Worm (Caenorhabditis elegans) whole organism, young adult: ENCODE measurements around the gene srx-87.

Source experiments
- B0336.3 ChIP-seq: fragments of 200-800 bp; sonication (Bioruptor generic); IDR thresholded peaks from 2 replicates; pipeline ENCODE4 v1.3.6; 2022; ENCODE audit warnings: missing genetic modification characterization, missing compliant biosample characterization
- C17E4.6 ChIP-seq: fragments of 200-800 bp; sonication (Bioruptor generic); IDR thresholded peaks from 2 replicates; pipeline ENCODE4 v1.3.6; 2022; ENCODE audit warnings: missing genetic modification reagents, missing genetic modification characterization, missing compliant biosample characterization
- F10E7.11 ChIP-seq: sonication (generic microtip); optimal IDR thresholded peaks from 2 replicates; lab custom pipeline; 2017; ENCODE audit warnings: mild to moderate bottlenecking, missing genetic modification characterization, moderate library complexity, missing compliant biosample characterization
- F22D6.2 ChIP-seq: sonication (generic microtip); optimal IDR thresholded peaks from 2 replicates; lab custom pipeline; 2016; ENCODE audit warnings: mild to moderate bottlenecking, missing genetic modification characterization, missing compliant biosample characterization
- F33H1.4 ChIP-seq: fragments of 200-800 bp; sonication (Bioruptor generic); IDR thresholded peaks from 2 replicates; pipeline ENCODE4 v1.3.6; 2022; ENCODE audit warnings: missing genetic modification reagents, missing genetic modification characterization, missing compliant biosample characterization
- F37B4.10 ChIP-seq: fragments of 200-800 bp; sonication (Bioruptor generic); IDR thresholded peaks from 2 replicates; pipeline ENCODE4 v1.3.6; 2022; ENCODE audit warnings: missing genetic modification characterization, missing compliant biosample characterization
- F49E8.2 ChIP-seq: sonication (generic microtip); optimal IDR thresholded peaks from 3 replicates; lab custom pipeline; 2017; ENCODE audit warnings: missing genetic modification characterization, mild to moderate bottlenecking, missing compliant biosample characterization, antibody characterized with exemption, moderate library complexity; ENCODE audit not compliant: insufficient read depth
- F52B5.7 ChIP-seq: sonication (generic microtip); optimal IDR thresholded peaks from 2 replicates; lab custom pipeline; 2016; ENCODE audit warnings: mild to moderate bottlenecking, missing genetic modification characterization, missing compliant biosample characterization
- F57A8.1 ChIP-seq: fragments of 200-800 bp; sonication (Bioruptor generic); optimal IDR thresholded peaks from 2 replicates; lab custom pipeline; 2018; ENCODE audit warnings: mild to moderate bottlenecking, missing genetic modification characterization, moderate library complexity, missing compliant biosample characterization
- Y53F4B.3 ChIP-seq: fragments of 200-800 bp; sonication (Bioruptor generic); IDR thresholded peaks from 2 replicates; pipeline ENCODE4 v1.3.6; 2022; ENCODE audit warnings: missing genetic modification reagents, missing genetic modification characterization, missing compliant biosample characterization
- Y53G8AR.9 ChIP-seq: fragments of 200-800 bp; sonication (Bioruptor generic); conservative IDR thresholded peaks from 2 replicates; pipeline ENCODE4 v1.3.6; 2022; ENCODE audit warnings: missing genetic modification reagents, missing genetic modification characterization, missing compliant biosample characterization
- akir-1 ChIP-seq: fragments of 200-800 bp; sonication (Bioruptor generic); optimal IDR thresholded peaks from 2 replicates; lab custom pipeline; 2018; ENCODE audit warnings: mild to moderate bottlenecking, missing genetic modification characterization, moderate library complexity, missing compliant biosample characterization
- ama-1 ChIP-seq, 3 experiments: fragments of 150-350 bp in 1 of 3; sonication (generic microtip) in 2 of 3; optimal IDR thresholded peaks; 2 replicates each; lab custom pipeline; 2014 to 2018; ENCODE audit warnings: missing biosample characterization in 2 of 3, missing genetic modification characterization in 2 of 3, missing genetic modification reagents in 2 of 3
- athp-1 ChIP-seq: sonication (generic microtip); optimal IDR thresholded peaks from 2 replicates; lab custom pipeline; 2017; ENCODE audit warnings: mild to moderate bottlenecking, missing genetic modification characterization, missing compliant biosample characterization
- attf-5 ChIP-seq: fragments of 200-800 bp; sonication (Bioruptor generic); optimal IDR thresholded peaks from 2 replicates; lab custom pipeline; 2018; ENCODE audit warnings: mild to moderate bottlenecking, missing genetic modification characterization, missing compliant biosample characterization
- ceh-100 ChIP-seq: fragments of 200-800 bp; sonication (Bioruptor generic); IDR thresholded peaks from 2 replicates; pipeline ENCODE4 v1.3.6; 2022; ENCODE audit warnings: missing genetic modification reagents, missing genetic modification characterization, missing compliant biosample characterization
- ceh-40 ChIP-seq: fragments of 200-800 bp; sonication (Bioruptor generic); IDR thresholded peaks from 2 replicates; pipeline ENCODE4 v1.3.6; 2022; ENCODE audit warnings: missing genetic modification characterization, missing compliant biosample characterization
- ceh-58 ChIP-seq: fragments of 200-800 bp; sonication (Bioruptor generic); IDR thresholded peaks from 2 replicates; pipeline ENCODE4 v1.3.6; 2022; ENCODE audit warnings: missing genetic modification characterization, missing compliant biosample characterization
- ceh-79 ChIP-seq: sonication (generic microtip); optimal IDR thresholded peaks from 2 replicates; lab custom pipeline; 2017; ENCODE audit warnings: mild to moderate bottlenecking, missing genetic modification characterization, missing compliant biosample characterization
- ceh-91 ChIP-seq: fragments of 200-800 bp; sonication (Bioruptor generic); IDR thresholded peaks from 2 replicates; pipeline ENCODE4 v1.3.6; 2022; ENCODE audit warnings: missing genetic modification reagents, missing genetic modification characterization, missing compliant biosample characterization
- chd-7 ChIP-seq: sonication (generic microtip); optimal IDR thresholded peaks from 2 replicates; lab custom pipeline; 2016; ENCODE audit warnings: mild to moderate bottlenecking, missing genetic modification characterization, moderate library complexity, missing compliant biosample characterization
- dpff-1 ChIP-seq: sonication (generic microtip); optimal IDR thresholded peaks from 2 replicates; lab custom pipeline; 2017; ENCODE audit warnings: mild to moderate bottlenecking, missing genetic modification characterization, missing compliant biosample characterization
- efl-1 ChIP-seq: fragments of 150-350 bp; optimal IDR thresholded peaks from 2 replicates; lab custom pipeline; 2014; ENCODE audit warnings: missing biosample characterization, missing genetic modification reagents, missing genetic modification characterization
- egl-44 ChIP-seq: fragments of 200-800 bp; sonication (Bioruptor generic); IDR thresholded peaks from 2 replicates; pipeline ENCODE4 v1.3.6; 2022; ENCODE audit warnings: missing genetic modification reagents, missing genetic modification characterization, missing compliant biosample characterization
- gei-17 ChIP-seq: fragments of 200-800 bp; sonication (Bioruptor generic); optimal IDR thresholded peaks from 2 replicates; lab custom pipeline; 2018; ENCODE audit warnings: mild to moderate bottlenecking, missing genetic modification characterization, missing compliant biosample characterization
- hlh-12 ChIP-seq: sonication (generic microtip); optimal IDR thresholded peaks from 2 replicates; lab custom pipeline; 2016; ENCODE audit warnings: missing genetic modification characterization, missing compliant biosample characterization
- let-607 ChIP-seq, 2 experiments: fragments of 200-800 bp in 1 of 2; sonication (Bioruptor generic) in 1 of 2; sonication (generic microtip) in 1 of 2; optimal IDR thresholded peaks; 2 replicates each; lab custom pipeline; 2016 to 2018; ENCODE audit warnings: mild to moderate bottlenecking in 2 of 2, missing compliant biosample characterization in 2 of 2, missing genetic modification characterization in 2 of 2, moderate library complexity in 2 of 2, missing genotype in 1 of 2
- lin-54 ChIP-seq: fragments of 200-800 bp; sonication (Bioruptor generic); optimal IDR thresholded peaks from 2 replicates; lab custom pipeline; 2018; ENCODE audit warnings: mild to moderate bottlenecking, missing genetic modification characterization, missing compliant biosample characterization
- lir-1 ChIP-seq: fragments of 200-800 bp; sonication (Bioruptor generic); conservative IDR thresholded peaks from 2 replicates; pipeline ENCODE4 v1.3.6; 2022; ENCODE audit warnings: missing genetic modification reagents, missing genetic modification characterization, missing compliant biosample characterization
- lsy-27 ChIP-seq: sonication (generic microtip); optimal IDR thresholded peaks from 2 replicates; lab custom pipeline; 2017; ENCODE audit warnings: missing genetic modification characterization, mild to moderate bottlenecking, missing compliant biosample characterization, antibody characterized with exemption, missing genotype, borderline replicate concordance; ENCODE audit not compliant: insufficient read depth
- mcd-1 ChIP-seq: fragments of 200-800 bp; sonication (Bioruptor generic); IDR thresholded peaks from 2 replicates; pipeline ENCODE4 v1.3.6; 2022; ENCODE audit warnings: missing genetic modification reagents, missing genetic modification characterization, missing compliant biosample characterization
- mes-4 ChIP-seq: sonication (generic microtip); optimal IDR thresholded peaks from 2 replicates; lab custom pipeline; 2016; ENCODE audit warnings: missing genotype, missing genetic modification characterization, missing compliant biosample characterization
- nfya-1 ChIP-seq: sonication (generic microtip); optimal IDR thresholded peaks from 2 replicates; lab custom pipeline; 2017; ENCODE audit warnings: antibody characterized with exemption, missing compliant biosample characterization, missing genetic modification characterization, borderline replicate concordance; ENCODE audit not compliant: insufficient read depth
- nhr-120 ChIP-seq: fragments of 200-800 bp; sonication (Bioruptor generic); IDR thresholded peaks from 2 replicates; pipeline ENCODE4 v1.3.6; 2022; ENCODE audit warnings: missing genetic modification characterization, missing compliant biosample characterization
- nhr-90 ChIP-seq: sonication (generic microtip); optimal IDR thresholded peaks from 2 replicates; lab custom pipeline; 2016; ENCODE audit warnings: missing genotype, mild to moderate bottlenecking, missing genetic modification characterization, missing compliant biosample characterization
- pha-4 ChIP-seq: fragments of 150-350 bp; sonication (generic microtip); optimal IDR thresholded peaks from 2 replicates; lab custom pipeline; 2014; ENCODE audit warnings: missing biosample characterization, missing genetic modification reagents, missing genetic modification characterization
- rcor-1 ChIP-seq: fragments of 200-800 bp; sonication (Bioruptor generic); IDR thresholded peaks from 2 replicates; pipeline ENCODE4 v1.3.6; 2022; ENCODE audit warnings: missing genetic modification reagents, missing genetic modification characterization, missing compliant biosample characterization
- rec-8 ChIP-seq, 2 experiments: sonication (generic microtip); optimal IDR thresholded peaks; 2 replicates each; lab custom pipeline; 2016; ENCODE audit warnings: mild to moderate bottlenecking in 2 of 2, missing genetic modification characterization in 2 of 2, missing genetic modification reagents in 2 of 2, missing genotype in 2 of 2, missing biosample characterization in 1 of 2, missing compliant biosample characterization in 1 of 2, moderate library complexity in 1 of 2
- repo-1 ChIP-seq: sonication (generic microtip); optimal IDR thresholded peaks from 2 replicates; lab custom pipeline; 2017; ENCODE audit warnings: mild to moderate bottlenecking, missing genetic modification characterization, missing compliant biosample characterization
- rpc-1 ChIP-seq, 2 experiments: fragments of 150-350 bp in 1 of 2; sonication (generic microtip) in 1 of 2; optimal IDR thresholded peaks; 2 replicates each; lab custom pipeline; 2014 to 2018; ENCODE audit warnings: missing biosample characterization in 1 of 2, missing genetic modification characterization in 1 of 2, missing genetic modification reagents in 1 of 2, missing genotype in 1 of 2
- snpc-1.1 ChIP-seq: sonication (generic microtip); optimal IDR thresholded peaks from 2 replicates; lab custom pipeline; 2017; ENCODE audit warnings: missing genetic modification characterization, mild to moderate bottlenecking, missing compliant biosample characterization, antibody characterized with exemption, moderate library complexity, missing genotype, missing genetic modification reagents; ENCODE audit not compliant: insufficient read depth
- snpc-1.3 ChIP-seq: sonication (generic microtip); optimal IDR thresholded peaks from 2 replicates; lab custom pipeline; 2017; ENCODE audit warnings: missing genetic modification characterization, mild to moderate bottlenecking, missing compliant biosample characterization, antibody characterized with exemption, moderate library complexity, missing genotype, missing genetic modification reagents; ENCODE audit not compliant: insufficient read depth
- somi-1 ChIP-seq: fragments of 200-800 bp; sonication (Bioruptor generic); optimal IDR thresholded peaks from 2 replicates; lab custom pipeline; 2018; ENCODE audit warnings: mild to moderate bottlenecking, missing genetic modification characterization, missing compliant biosample characterization
- tlf-1 ChIP-seq: fragments of 200-800 bp; sonication (Bioruptor generic); optimal IDR thresholded peaks from 2 replicates; lab custom pipeline; 2018; ENCODE audit warnings: mild to moderate bottlenecking, missing genetic modification characterization, missing compliant biosample characterization
- zim-3 ChIP-seq: sonication (generic microtip); optimal IDR thresholded peaks from 2 replicates; lab custom pipeline; 2017; ENCODE audit warnings: mild to moderate bottlenecking, missing genetic modification characterization, moderate library complexity, missing compliant biosample characterization
- ztf-18 ChIP-seq: sonication (generic microtip); optimal IDR thresholded peaks from 2 replicates; lab custom pipeline; 2016; ENCODE audit warnings: missing genotype, mild to moderate bottlenecking, missing genetic modification characterization, missing compliant biosample characterization
- ztf-22 ChIP-seq: fragments of 200-800 bp; sonication (Bioruptor generic); optimal IDR thresholded peaks from 2 replicates; lab custom pipeline; 2018; ENCODE audit warnings: mild to moderate bottlenecking, missing genetic modification characterization, moderate library complexity, missing compliant biosample characterization

Gene srx-87

ce11 chrV:11610481-11610880 lies 45.8 kb downstream of the srx-87 start, which contains the start of gene sas-5 (continued):
- no peak for TF ChIP-seq Y53F4B.3
- TF ChIP-seq F52B5.7 (tag; lab: Kevin White, UChicago), result no peak
- peak; percentile 92 for TF ChIP-seq efl-1
- no peak for TF ChIP-seq snpc-1.3 (tag; lab: Kevin White, UChicago)
- TF ChIP-seq F22D6.2 (tag; lab: Kevin White, UChicago), result no peak
- no peak for TF ChIP-seq nhr-120 (GFP tag; lab: Robert Waterston, UW)
- no peak for TF ChIP-seq nfya-1 (tag; lab: Kevin White, UChicago)
- TF ChIP-seq rec-8 (tag; optimal IDR thresholded peaks at IDR 0.05; lab: Kevin White, UChicago), result peak in 1 of 2 experiments; percentile 50
- no peak for TF ChIP-seq ztf-22 (GFP tag; lab: Kevin White, UChicago)
- TF ChIP-seq lir-1 (GFP tag; lab: Robert Waterston, UW), result no peak; the same call in 1 of the 2 replicates
- no peak for TF ChIP-seq akir-1 (GFP tag; lab: Kevin White, UChicago)
- TF ChIP-seq athp-1 (tag; lab: Kevin White, UChicago), result peak; percentile 58
- peak; percentile 67 for TF ChIP-seq ztf-18 (tag; lab: Kevin White, UChicago)
- TF ChIP-seq zim-3 (tag; lab: Kevin White, UChicago), result no peak
- no peak for TF ChIP-seq somi-1
- TF ChIP-seq ceh-58, result no peak
- peak; percentile 70 for TF ChIP-seq tlf-1
- no peak for TF ChIP-seq gei-17 (GFP tag; lab: Kevin White, UChicago)
- peak; percentile 67 for TF ChIP-seq ceh-91 (GFP tag; lab: Robert Waterston, UW)
- no peak for TF ChIP-seq F49E8.2 (tag; lab: Kevin White, UChicago)
- peak; percentile 77 for TF ChIP-seq rcor-1 (GFP tag; lab: Robert Waterston, UW)
- TF ChIP-seq chd-7 (tag; lab: Kevin White, UChicago), result no peak
- 0 out of 2 replicates have a peak, but pooled peaks have one; percentile 22 for TF ChIP-seq C17E4.6 (GFP tag; lab: Robert Waterston, UW)
- TF ChIP-seq ceh-79 (tag; lab: Kevin White, UChicago), result no peak
- TF ChIP-seq F57A8.1 (GFP tag; lab: Kevin White, UChicago), result no peak
- peak; percentile 64 for TF ChIP-seq F33H1.4 (GFP tag; lab: Robert Waterston, UW)
- no peak for TF ChIP-seq pha-4 (tag; lab: Kevin White, UChicago)
- peak; percentile 9 for TF ChIP-seq nhr-90 (tag; lab: Kevin White, UChicago)
- no peak for TF ChIP-seq hlh-12
- no peak for TF ChIP-seq F10E7.11 (tag; lab: Kevin White, UChicago)
- TF ChIP-seq rpc-1 (optimal IDR thresholded peaks at IDR 0.05; lab: Kevin White, UChicago), result peak; percentile 40
- no peak for TF ChIP-seq rpc-1 (tag; optimal IDR thresholded peaks at IDR 0.05; lab: Kevin White, UChicago)
- no peak for TF ChIP-seq egl-44 (GFP tag; lab: Robert Waterston, UW)
- TF ChIP-seq dpff-1, result no peak
- no peak for TF ChIP-seq lsy-27 (tag; lab: Kevin White, UChicago)
- peak in 1 of 2 experiments; percentile 22 for TF ChIP-seq let-607 (tag; optimal IDR thresholded peaks at IDR 0.05; lab: Kevin White, UChicago)
- TF ChIP-seq F37B4.10, result no peak
- TF ChIP-seq mes-4 (tag; lab: Kevin White, UChicago), result no peak
- no peak for TF ChIP-seq ama-1 (optimal IDR thresholded peaks at IDR 0.05; lab: Kevin White, UChicago)
- no peak for TF ChIP-seq ama-1 (GFP tag; optimal IDR thresholded peaks at IDR 0.05; lab: Kevin White, UChicago)
- no peak for TF ChIP-seq ceh-40
- TF ChIP-seq repo-1 (tag; lab: Kevin White, UChicago), result no peak
- TF ChIP-seq B0336.3 (GFP tag; lab: Robert Waterston, UW), result peak; percentile 82
- TF ChIP-seq mcd-1 (GFP tag; lab: Robert Waterston, UW), result peak; percentile 76
- peak; percentile 54 for TF ChIP-seq attf-5 (GFP tag; lab: Kevin White, UChicago)
- peak; percentile 87 for TF ChIP-seq lin-54 (GFP tag; lab: Kevin White, UChicago)
- peak; percentile 57; the same call in 1 of the 2 replicates for TF ChIP-seq Y53G8AR.9 (GFP tag; lab: Robert Waterston, UW)
- peak; percentile 82 for TF ChIP-seq ceh-100 (GFP tag; lab: Robert Waterston, UW)
- peak; percentile 65 for TF ChIP-seq snpc-1.1 (tag; lab: Kevin White, UChicago)
